Worm (Caenorhabditis elegans): ENCODE measurements around the gene myo-2.

The myo-2 gene

DNA sequence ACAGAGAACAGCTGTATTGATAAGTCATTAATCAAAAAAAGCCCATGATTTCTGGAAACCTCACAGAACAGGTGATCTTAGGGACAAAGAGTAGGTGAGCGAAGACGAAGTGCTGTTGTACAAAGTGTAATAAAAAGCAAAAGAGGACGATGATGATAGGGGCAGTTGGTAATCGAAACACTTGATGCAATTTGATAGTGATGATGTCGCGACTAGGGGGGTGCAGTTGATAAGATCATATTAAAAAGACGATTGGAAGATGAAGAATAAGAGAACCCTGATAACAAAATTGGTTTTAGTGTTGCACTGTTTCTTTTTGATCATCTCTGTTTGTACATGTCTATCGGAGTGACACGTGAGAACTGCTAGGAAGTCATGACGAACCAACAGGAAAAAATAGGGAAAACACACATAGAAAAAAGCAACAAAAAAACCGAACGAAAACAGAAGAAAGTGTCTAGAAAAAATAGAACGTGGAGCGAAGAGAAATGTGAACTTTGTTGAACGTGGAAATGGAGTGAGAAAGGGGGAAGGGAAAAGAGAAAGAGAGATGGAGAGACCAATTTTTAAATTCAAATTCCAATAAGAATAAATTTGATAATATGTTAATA lies 41.6 kb downstream of the myo-2 start (continued):
- TF ChIP-seq grh-1 (GFP tag; IDR thresholded peaks at IDR 0.05) (0 out of 2 replicates have a peak, but pooled peaks have one; percentile 21), hlh-4 (tag; optimal IDR thresholded peaks at IDR 0.05) (no peak), xbp-1 (tag; optimal IDR thresholded peaks at IDR 0.05) (peak; percentile 36), ama-1 (optimal IDR thresholded peaks at IDR 0.05) (no peak), alr-1 (tag; optimal IDR thresholded peaks at IDR 0.05; ENCODE audit: borderline replicate concordance) (no peak), fkh-8 (tag; optimal IDR thresholded peaks at IDR 0.05) (no peak), snu-23 (GFP tag; optimal IDR thresholded peaks at IDR 0.05) (peak; percentile 81), lsy-2 (tag; optimal IDR thresholded peaks at IDR 0.05) (peak; percentile 50 to 64), ztf-11 (tag; optimal IDR thresholded peaks at IDR 0.05) (no peak), ztf-4 (tag; optimal IDR thresholded peaks at IDR 0.05) (peak; percentile 52), sox-4 (tag; optimal IDR thresholded peaks at IDR 0.05) (peak; percentile 31), skn-1 (tag; optimal IDR thresholded peaks at IDR 0.05) (peak; percentile 61), nhr-90 (tag; optimal IDR thresholded peaks at IDR 0.05; ENCODE audit: poor library complexity) (peak; percentile 76), nhr-47 (tag; optimal IDR thresholded peaks at IDR 0.05) (peak; percentile 60), nhr-85 (tag) (peak; percentile 81), efl-1 (optimal IDR thresholded peaks at IDR 0.05) (peak in 1 of 2 experiments; percentile 14), efl-1 (GFP tag; optimal IDR thresholded peaks at IDR 0.05 in 1 of 2) (no peak), lir-3 (tag; optimal IDR thresholded peaks at IDR 0.05; ENCODE audit: poor library complexity) (peak; percentile 43), nhr-71 (tag; optimal IDR thresholded peaks at IDR 0.05) (peak; percentile 94), lin-14 (GFP tag; optimal IDR thresholded peaks at IDR 0.05) (peak; percentile 81), ceh-8 (GFP tag; optimal IDR thresholded peaks at IDR 0.05) (no peak), nhr-19 (GFP tag; conservative IDR thresholded peaks at IDR 0.05) (peak; percentile 91), nhr-76 (tag; optimal IDR thresholded peaks at IDR 0.05) (no peak), rnt-1 (tag; optimal IDR thresholded peaks at IDR 0.05) (peak; percentile 79), swsn-7 (tag; optimal IDR thresholded peaks at IDR 0.05) (peak; percentile 42), egl-27 (tag; optimal IDR thresholded peaks at IDR 0.05) (no peak), pag-3 (tag; optimal IDR thresholded peaks at IDR 0.05; ENCODE audit: borderline replicate concordance, insufficient read depth) (peak; percentile 34), efl-3 (GFP tag; optimal IDR thresholded peaks at IDR 0.05) (no peak), C04F5.9 (tag; optimal IDR thresholded peaks at IDR 0.05) (peak; percentile 27), jun-1 (tag; optimal IDR thresholded peaks at IDR 0.05) (no peak), hlh-17 (GFP tag; optimal IDR thresholded peaks at IDR 0.05; ENCODE audit: borderline replicate concordance) (no peak)

DNA sequence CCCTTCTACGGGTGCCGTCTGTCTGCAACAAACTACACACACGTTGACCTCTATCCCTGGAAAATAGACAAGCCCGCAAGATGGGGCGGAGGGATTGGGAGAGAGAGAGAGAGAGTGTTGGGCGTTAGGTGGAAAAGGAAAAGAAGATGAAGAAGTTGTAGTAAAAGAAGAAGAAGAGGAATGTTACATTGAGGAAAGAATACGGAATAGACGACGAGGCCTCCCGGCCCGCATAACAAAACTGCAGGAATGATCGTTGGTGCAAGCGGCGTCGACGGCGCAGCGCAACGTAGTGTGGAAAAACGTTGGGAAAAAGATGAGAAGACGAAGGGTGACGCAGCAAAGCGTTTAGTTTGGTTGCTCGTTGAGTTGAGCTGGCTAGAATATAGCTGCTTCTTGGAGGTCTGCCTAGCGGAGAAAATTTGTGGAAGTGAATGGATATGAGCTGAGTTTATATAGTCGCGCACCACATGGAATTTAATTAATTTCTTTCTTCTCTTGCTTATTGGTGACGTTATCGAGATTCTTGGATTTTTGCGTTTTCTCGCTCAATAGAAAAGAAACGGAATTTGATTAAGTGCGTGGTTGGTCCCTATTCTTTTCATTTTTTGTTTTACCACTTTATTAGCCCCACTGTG lies 42.4 kb downstream of the myo-2 start:
- peak; percentile 23 to 71 (median 57) for TF ChIP-seq ceh-82 (tag; optimal IDR thresholded peaks at IDR 0.05)
- TF ChIP-seq nhr-85 (tag) = peak; percentile 88
- TF ChIP-seq zip-4 (GFP tag; optimal IDR thresholded peaks at IDR 0.05) = no peak
- TF ChIP-seq efl-3 (GFP tag; optimal IDR thresholded peaks at IDR 0.05) = no peak
- peak; percentile 80 for TF ChIP-seq unc-86 (tag; optimal IDR thresholded peaks at IDR 0.05)
- peak; percentile 25 for TF ChIP-seq snpc-4 (tag; optimal IDR thresholded peaks at IDR 0.05)
- no peak for TF ChIP-seq lin-13 (GFP tag; optimal IDR thresholded peaks at IDR 0.05)
- peak; percentile 20 for TF ChIP-seq skn-1 (tag; optimal IDR thresholded peaks at IDR 0.05)
- TF ChIP-seq tbx-2 (tag; optimal IDR thresholded peaks at IDR 0.05) = peak; percentile 85
- TF ChIP-seq nhr-12 (tag; optimal IDR thresholded peaks at IDR 0.05) = no peak
- 0 out of 2 replicates have a peak, but pooled peaks have one; percentile 5 for TF ChIP-seq grh-1 (GFP tag; IDR thresholded peaks at IDR 0.05)
- peak; percentile 52 for TF ChIP-seq irx-1 (tag; optimal IDR thresholded peaks at IDR 0.05)
- 0 out of 2 replicates have a peak, but pooled peaks have one; percentile 6 for TF ChIP-seq mab-9 (GFP tag; IDR thresholded peaks at IDR 0.05)
- TF ChIP-seq nhr-19 (GFP tag; conservative IDR thresholded peaks at IDR 0.05) = peak; percentile 92
- TF ChIP-seq C04F5.9 (tag; optimal IDR thresholded peaks at IDR 0.05) = no peak
- TF ChIP-seq pqm-1 (tag; optimal IDR thresholded peaks at IDR 0.05) = no peak
- TF ChIP-seq sox-4 (tag; optimal IDR thresholded peaks at IDR 0.05) = no peak
- TF ChIP-seq elt-3 (tag; optimal IDR thresholded peaks at IDR 0.05) = peak in 3 of 6 experiments; percentile 3 to 46 (median 42)
- peak; percentile 62 for TF ChIP-seq xbp-1 (tag; optimal IDR thresholded peaks at IDR 0.05)
- TF ChIP-seq ceh-8 (GFP tag; optimal IDR thresholded peaks at IDR 0.05) = peak; percentile 35
- no peak for TF ChIP-seq hpl-2 (GFP tag; optimal IDR thresholded peaks at IDR 0.05)
- no peak for TF ChIP-seq unc-62 (GFP tag; optimal IDR thresholded peaks at IDR 0.05)
- TF ChIP-seq fkh-10 (GFP tag; optimal IDR thresholded peaks at IDR 0.05) = peak; percentile 16
- TF ChIP-seq pax-3 (tag; optimal IDR thresholded peaks at IDR 0.05) = no peak
- TF ChIP-seq ceh-88 (GFP tag; IDR thresholded peaks at IDR 0.05) = no peak
- TF ChIP-seq pag-3 (tag; optimal IDR thresholded peaks at IDR 0.05; ENCODE audit: borderline replicate concordance, insufficient read depth) = no peak
- TF ChIP-seq unc-30 (tag; optimal IDR thresholded peaks at IDR 0.05) = no peak
- peak; percentile 49 to 63 for TF ChIP-seq lsy-2 (tag; optimal IDR thresholded peaks at IDR 0.05)

All from whole organism, L1 larva.